Worm (Caenorhabditis elegans): ENCODE measurements around the gene tes-1.

DNA sequence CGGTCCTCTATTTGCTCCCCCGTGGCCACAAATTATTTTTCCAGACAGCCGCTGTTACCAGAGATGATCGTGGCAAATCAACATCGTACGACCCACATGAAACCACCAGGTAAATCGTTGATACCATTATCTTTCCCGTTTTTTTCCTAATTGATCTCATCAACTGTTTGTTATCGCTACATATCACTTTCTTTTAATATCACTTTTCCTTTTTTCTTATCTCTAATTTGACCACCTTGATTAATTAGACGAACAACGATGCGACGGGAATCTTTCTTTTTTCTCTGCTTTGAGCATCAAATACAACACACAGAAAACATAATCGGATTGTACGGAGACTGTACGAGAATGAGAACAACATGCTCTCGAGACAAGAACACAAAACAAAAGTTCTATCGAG, 11.0 kb downstream of the tes-1 start:
- TF ChIP-seq med-1 (GFP tag; optimal IDR thresholded peaks at IDR 0.05; ENCODE audit: insufficient read depth), result no peak
- TF ChIP-seq flt-1 (GFP tag; IDR thresholded peaks at IDR 0.05), result no peak
- no peak for TF ChIP-seq cog-1 (tag; optimal IDR thresholded peaks at IDR 0.05)
